Worm (Caenorhabditis elegans) whole organism, midembryonic: Measurements from ENCODE around the gene Y47D7A.18.

Experiments used
- flt-1 ChIP-seq: fragments of 200-800 bp; sonication (Bioruptor generic); IDR thresholded peaks from 2 replicates; pipeline ENCODE4 v1.3.6; 2022; ENCODE audit warnings: missing genetic modification characterization, missing compliant biosample characterization
- ztf-29 ChIP-seq: fragments of 200-800 bp; sonication (Bioruptor generic); IDR thresholded peaks from 2 replicates; pipeline ENCODE4 v1.3.6; 2022; ENCODE audit warnings: missing genetic modification reagents, missing genetic modification characterization, missing compliant biosample characterization

DNA sequence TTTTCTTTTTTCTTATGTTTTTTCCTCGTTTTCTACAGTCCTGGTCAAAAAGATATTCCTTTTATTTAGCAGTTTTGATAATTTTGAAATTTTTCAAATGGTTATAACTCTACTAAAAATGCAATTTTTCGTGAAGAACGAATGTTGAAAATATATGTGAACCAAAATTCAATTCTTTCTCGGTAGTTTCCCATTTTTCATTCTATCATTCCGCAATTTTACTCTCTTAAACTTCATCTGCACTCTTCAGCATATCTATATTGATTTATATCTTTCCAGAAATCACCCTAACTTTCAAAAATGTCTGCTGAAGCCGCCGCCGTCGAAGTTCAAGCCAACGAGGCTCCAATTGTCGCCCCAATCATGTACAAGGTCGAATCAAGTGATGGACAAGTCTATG is 5.5 kb upstream of the Y47D7A.18 start, which contains the start of gene skr-7:
- no peak for TF ChIP-seq ztf-29 (GFP tag; lab: Robert Waterston, UW)
- no peak for TF ChIP-seq flt-1
